Fruit fly (Drosophila melanogaster) S2 (cell line): ENCODE results near the gene Roc1b.

Experiments
- CG8478 ChIP-seq: fragments of >200 bp; optimal IDR thresholded peaks from 2 replicates; lab custom pipeline; 2018
- CTCF ChIP-seq, 2 experiments: fragments of >200 bp; optimal IDR thresholded peaks; 2 replicates each; lab custom pipeline; 2018

- no peak for TF ChIP-seq CTCF (optimal IDR thresholded peaks at IDR 0.05; lab: Kevin White, UChicago)
- no peak for TF ChIP-seq CG8478 (lab: Kevin White, UChicago)
These were observed 27.3 kb downstream of the Roc1b start for dm6 chr3L:385095-385494.
